Fruit fly (Drosophila melanogaster) whole organism, embryonic: Measurements from ENCODE around the gene msd1.

Source experiments
- Blimp-1 ChIP-seq: fragments of 200-800 bp; sonication (Bioruptor generic); optimal IDR thresholded peaks from 3 replicates; lab custom pipeline; 2018; ENCODE audit warnings: missing biosample characterization, missing genetic modification characterization, mild to moderate bottlenecking, moderate library complexity, missing genetic modification reagents
- CG1024 ChIP-seq: fragments of 200-800 bp; sonication (Bioruptor generic); IDR thresholded peaks from 2 replicates; pipeline ENCODE4 v1.3.6; 2022; ENCODE audit warnings: missing biosample characterization, missing genetic modification characterization
- CG11247 ChIP-seq: fragments of 200-800 bp; sonication (Bioruptor generic); IDR thresholded peaks from 2 replicates; pipeline ENCODE4 v1.3.6; 2022; ENCODE audit warnings: missing biosample characterization, missing genetic modification characterization
- CG12219 ChIP-seq: fragments of 200-800 bp; sonication (Bioruptor generic); optimal IDR thresholded peaks from 3 replicates; lab custom pipeline; 2018; ENCODE audit warnings: missing biosample characterization, mild to moderate bottlenecking, missing genetic modification characterization
- CG12744 ChIP-seq: fragments of 200-800 bp; sonication (Bioruptor generic); optimal IDR thresholded peaks from 2 replicates; lab custom pipeline; 2016; ENCODE audit warnings: missing biosample characterization, missing genetic modification characterization
- CG14710 ChIP-seq: fragments of 200-800 bp; sonication (Bioruptor generic); optimal IDR thresholded peaks from 3 replicates; lab custom pipeline; 2019; ENCODE audit warnings: missing biosample characterization, mild to moderate bottlenecking, missing genetic modification characterization, moderate library complexity
- CG2116 ChIP-seq: fragments of 200-800 bp; sonication (Bioruptor generic); optimal IDR thresholded peaks from 3 replicates; lab custom pipeline; 2018; ENCODE audit warnings: missing biosample characterization, mild to moderate bottlenecking, missing genetic modification characterization
- CG2202 ChIP-seq: fragments of 200-800 bp; sonication (Bioruptor generic); optimal IDR thresholded peaks from 2 replicates; lab custom pipeline; 2018; ENCODE audit warnings: missing biosample characterization, mild to moderate bottlenecking, missing genetic modification characterization
- CG31441 ChIP-seq: fragments of 200-800 bp; sonication (Bioruptor generic); IDR thresholded peaks from 2 replicates; pipeline ENCODE4 v1.3.6; 2022; ENCODE audit warnings: missing biosample characterization, missing genetic modification characterization
- CG42726 ChIP-seq: fragments of 200-800 bp; sonication (Bioruptor generic); IDR thresholded peaks from 2 replicates; pipeline ENCODE4 v1.3.6; 2022; ENCODE audit warnings: missing biosample characterization, missing genetic modification characterization; ENCODE audit not compliant: partially characterized antibody
- CG4328 ChIP-seq: fragments of 200-800 bp; sonication (Bioruptor generic); optimal IDR thresholded peaks from 3 replicates; lab custom pipeline; 2017; ENCODE audit warnings: missing biosample characterization, missing genetic modification reagents, missing genetic modification characterization
- CG6175 ChIP-seq: fragments of 200-800 bp; sonication (Bioruptor generic); IDR thresholded peaks from 3 replicates; pipeline ENCODE4 v1.3.6; 2022; ENCODE audit warnings: missing biosample characterization, missing genetic modification characterization
- CG6254 ChIP-seq: fragments of 200-800 bp; sonication (Bioruptor generic); optimal IDR thresholded peaks from 3 replicates; lab custom pipeline; 2017; ENCODE audit warnings: mild to moderate bottlenecking, missing biosample characterization, missing genetic modification reagents, missing genetic modification characterization
- CG6683 ChIP-seq: fragments of 200-800 bp; sonication (Bioruptor generic); optimal IDR thresholded peaks from 2 replicates; lab custom pipeline; 2017; ENCODE audit warnings: missing biosample characterization, mild to moderate bottlenecking, missing genetic modification characterization, missing genetic modification reagents
- CG8281 ChIP-seq: fragments of 200-800 bp; sonication (Bioruptor generic); optimal IDR thresholded peaks from 2 replicates; lab custom pipeline; 2018; ENCODE audit warnings: missing biosample characterization, mild to moderate bottlenecking, missing genetic modification characterization, moderate library complexity
- CG9876 ChIP-seq: fragments of 200-800 bp; sonication (Bioruptor generic); optimal IDR thresholded peaks from 2 replicates; lab custom pipeline; 2016; ENCODE audit warnings: missing biosample characterization, missing genetic modification characterization
- CG9932 ChIP-seq: fragments of 200-800 bp; sonication (Bioruptor generic); IDR thresholded peaks from 2 replicates; pipeline ENCODE4 v1.3.6; 2022; ENCODE audit warnings: missing biosample characterization, missing genetic modification characterization
- Camta ChIP-seq: fragments of 200-800 bp; sonication (Bioruptor generic); optimal IDR thresholded peaks from 2 replicates; lab custom pipeline; 2016; ENCODE audit warnings: missing biosample characterization, missing genetic modification characterization
- Dp ChIP-seq: fragments of 200-800 bp; sonication (Bioruptor generic); optimal IDR thresholded peaks from 2 replicates; lab custom pipeline; 2018; ENCODE audit warnings: missing biosample characterization, mild to moderate bottlenecking, missing genetic modification characterization, moderate library complexity
- ERR ChIP-seq: fragments of 200-800 bp; sonication (Bioruptor generic); optimal IDR thresholded peaks from 2 replicates; lab custom pipeline; 2016; ENCODE audit warnings: missing biosample characterization, missing genetic modification characterization
- HHEX ChIP-seq: fragments of 200-800 bp; sonication (Bioruptor generic); optimal IDR thresholded peaks from 3 replicates; lab custom pipeline; 2017; ENCODE audit warnings: missing biosample characterization, mild to moderate bottlenecking, missing genetic modification characterization, missing genetic modification reagents
- Hr39 ChIP-seq: fragments of >200 bp; optimal IDR thresholded peaks from 2 replicates; lab custom pipeline; 2017
- Hsf ChIP-seq: fragments of 200-800 bp; sonication (Bioruptor generic); optimal IDR thresholded peaks from 3 replicates; lab custom pipeline; 2016; ENCODE audit warnings: missing biosample characterization, missing genetic modification characterization
- Kr ChIP-seq: fragments of 200-800 bp; sonication (Bioruptor generic); optimal IDR thresholded peaks from 2 replicates; lab custom pipeline; 2017; ENCODE audit warnings: missing biosample characterization, mild to moderate bottlenecking, missing genetic modification characterization
- NC2β ChIP-seq: fragments of 200-800 bp; sonication (Bioruptor generic); optimal IDR thresholded peaks from 2 replicates; lab custom pipeline; 2016; ENCODE audit warnings: missing biosample characterization, missing genetic modification characterization
- Nf-YB ChIP-seq: fragments of 200-800 bp; sonication (Bioruptor generic); optimal IDR thresholded peaks from 3 replicates; lab custom pipeline; 2019; ENCODE audit warnings: missing biosample characterization, mild to moderate bottlenecking, missing genetic modification characterization, moderate library complexity
- Sin3A ChIP-seq: fragments of >200 bp; optimal IDR thresholded peaks from 2 replicates; lab custom pipeline; 2018
- Sry-δ ChIP-seq: fragments of 200-800 bp; sonication (Bioruptor generic); optimal IDR thresholded peaks from 2 replicates; lab custom pipeline; 2016; ENCODE audit warnings: missing biosample characterization, missing genetic modification characterization
- Usf ChIP-seq: fragments of 200-800 bp; sonication (Bioruptor generic); optimal IDR thresholded peaks from 2 replicates; lab custom pipeline; 2017; ENCODE audit warnings: missing genotype, missing biosample characterization, missing genetic modification characterization
- YL-1 ChIP-seq: fragments of 200-800 bp; sonication (Bioruptor generic); optimal IDR thresholded peaks from 3 replicates; lab custom pipeline; 2017; ENCODE audit warnings: missing biosample characterization, mild to moderate bottlenecking, missing genetic modification characterization
- ap ChIP-seq: fragments of 200-800 bp; sonication (Bioruptor generic); IDR thresholded peaks from 2 replicates; pipeline ENCODE4 v1.3.6; 2022; ENCODE audit warnings: missing biosample characterization, missing genetic modification characterization
- ase ChIP-seq: fragments of 200-800 bp; sonication (Bioruptor generic); IDR thresholded peaks from 3 replicates; pipeline ENCODE4 v1.3.6; 2022; ENCODE audit warnings: missing biosample characterization, missing genetic modification characterization
- bowl ChIP-seq: fragments of 200-800 bp; sonication (Bioruptor generic); IDR thresholded peaks from 2 replicates; pipeline ENCODE4 v1.3.6; 2022; ENCODE audit warnings: missing biosample characterization, missing genetic modification characterization
- btn ChIP-seq: fragments of 200-800 bp; sonication (Bioruptor generic); optimal IDR thresholded peaks from 2 replicates; lab custom pipeline; 2016; ENCODE audit warnings: missing biosample characterization, missing genetic modification characterization
- chinmo ChIP-seq: fragments of 200-800 bp; sonication (Bioruptor generic); IDR thresholded peaks from 4 replicates; pipeline ENCODE4 v1.3.6; 2022; ENCODE audit warnings: missing biosample characterization, missing genetic modification characterization; ENCODE audit not compliant: partially characterized antibody
- dati ChIP-seq: fragments of 200-800 bp; sonication (Bioruptor generic); IDR thresholded peaks from 2 replicates; pipeline ENCODE4 v1.3.6; 2022; ENCODE audit warnings: missing biosample characterization, missing genetic modification characterization
- disco-r ChIP-seq: fragments of 200-800 bp; sonication (Bioruptor generic); optimal IDR thresholded peaks from 2 replicates; lab custom pipeline; 2016; ENCODE audit warnings: missing biosample characterization, missing genetic modification characterization
- dpn ChIP-seq, 2 experiments: fragments of 200-800 bp; sonication (Bioruptor generic); optimal IDR thresholded peaks; 3 replicates each; lab custom pipeline; 2016; ENCODE audit warnings: missing biosample characterization in 2 of 2, missing genetic modification characterization in 2 of 2
- emc ChIP-seq: fragments of 200-800 bp; sonication (Bioruptor generic); optimal IDR thresholded peaks from 2 replicates; lab custom pipeline; 2016; ENCODE audit warnings: missing biosample characterization, missing genetic modification characterization
- fd96Cb ChIP-seq: fragments of 200-800 bp; sonication (Bioruptor generic); optimal IDR thresholded peaks from 2 replicates; lab custom pipeline; 2018; ENCODE audit warnings: missing biosample characterization, mild to moderate bottlenecking, missing genetic modification characterization, moderate library complexity
- gce ChIP-seq: fragments of 200-800 bp; sonication (Bioruptor generic); IDR thresholded peaks from 3 replicates; pipeline ENCODE4 v1.3.6; 2022; ENCODE audit warnings: missing biosample characterization, missing genetic modification characterization
- gcm ChIP-seq: fragments of 200-800 bp; sonication (Bioruptor generic); optimal IDR thresholded peaks from 2 replicates; lab custom pipeline; 2019; ENCODE audit warnings: missing biosample characterization, mild to moderate bottlenecking, missing genetic modification characterization, moderate library complexity
- her ChIP-seq: fragments of 200-800 bp; sonication (Bioruptor generic); optimal IDR thresholded peaks from 2 replicates; lab custom pipeline; 2016; ENCODE audit warnings: missing biosample characterization, missing genetic modification characterization
- jing ChIP-seq: fragments of 200-800 bp; sonication (Bioruptor generic); optimal IDR thresholded peaks from 2 replicates; lab custom pipeline; 2018; ENCODE audit warnings: missing biosample characterization, mild to moderate bottlenecking, missing genetic modification characterization
- mld ChIP-seq: fragments of 200-800 bp; sonication (Bioruptor generic); IDR thresholded peaks from 3 replicates; pipeline ENCODE4 v1.3.6; 2022; ENCODE audit warnings: missing biosample characterization, missing genetic modification characterization; ENCODE audit not compliant: partially characterized antibody
- ro ChIP-seq: fragments of 200-800 bp; sonication (Bioruptor generic); IDR thresholded peaks from 2 replicates; pipeline ENCODE4 v1.3.6; 2022; ENCODE audit warnings: missing biosample characterization, missing genetic modification characterization
- row ChIP-seq: fragments of 200-800 bp; sonication (Bioruptor generic); IDR thresholded peaks from 3 replicates; pipeline ENCODE4 v1.3.6; 2022; ENCODE audit warnings: missing biosample characterization, missing genetic modification characterization
- salm ChIP-seq: fragments of 200-800 bp; sonication (Bioruptor generic); optimal IDR thresholded peaks from 2 replicates; lab custom pipeline; 2018; ENCODE audit warnings: missing biosample characterization, mild to moderate bottlenecking, missing genetic modification characterization
- sens ChIP-seq: fragments of 200-800 bp; sonication (Bioruptor generic); peaks from one replicate; lab custom pipeline; 2016; ENCODE audit warnings: missing biosample characterization, missing genetic modification characterization
- sqz ChIP-seq: fragments of 200-800 bp; sonication (Bioruptor generic); optimal IDR thresholded peaks from 3 replicates; lab custom pipeline; 2018; ENCODE audit warnings: missing biosample characterization, mild to moderate bottlenecking, missing genetic modification characterization
- tap ChIP-seq: fragments of 200-800 bp; optimal IDR thresholded peaks from 3 replicates; lab custom pipeline; 2019; ENCODE audit warnings: missing biosample characterization, mild to moderate bottlenecking, missing genetic modification characterization, moderate library complexity
- usp ChIP-seq: fragments of >200 bp; optimal IDR thresholded peaks from 2 replicates; lab custom pipeline; 2017; ENCODE audit warnings: missing biosample characterization, missing genetic modification characterization
- yki ChIP-seq: fragments of >200 bp; optimal IDR thresholded peaks from 3 replicates; lab custom pipeline; 2018

Gene msd1

dm6 chr3L:1298509-1298908, 33.0 kb upstream of the msd1 start, which contains the start of gene scf (continued):
- TF ChIP-seq CG12219 (GFP tag; lab: Kevin White, UChicago) (no peak), dati (GFP tag; lab: Robert Waterston, UW) (no peak), tap (no peak), CG11247 (GFP tag; lab: Robert Waterston, UW) (0 out of 2 replicates have a peak, but pooled peaks have one; percentile 15), Sin3A (no peak), emc (GFP tag; lab: Kevin White, UChicago) (no peak), CG6254 (GFP tag; lab: Kevin White, UChicago) (no peak), Hsf (GFP tag; lab: Kevin White, UChicago) (no peak), ap (no peak), disco-r (GFP tag; lab: Kevin White, UChicago) (no peak), Hr39 (no peak), dpn (GFP tag; optimal IDR thresholded peaks at IDR 0.05; lab: Kevin White, UChicago) (no peak), Dp (GFP tag; lab: Kevin White, UChicago) (peak; percentile 91), gce (GFP tag; lab: Robert Waterston, UW) (no peak; the same call in 2 of the 3 replicates), CG4328 (no peak), CG14710 (tag; lab: Kevin White, UChicago) (peak; percentile 36), Camta (GFP tag; lab: Kevin White, UChicago) (no peak), CG31441 (no peak), ase (no peak), chinmo (GFP tag; lab: Robert Waterston, UW) (peak; percentile 63; the same call in 2 of the 4 replicates), CG6175 (no peak), Sry-δ (peak; percentile 44), salm (no peak), sens (GFP tag; lab: Kevin White, UChicago) (peak; percentile 70), CG9876 (GFP tag; lab: Kevin White, UChicago) (no peak), btn (no peak), Kr (GFP tag; lab: Kevin White, UChicago) (no peak), CG2116 (peak; percentile 35), yki (lab: Kevin White, UChicago) (no peak), ERR (no peak), CG6683 (no peak), CG9932 (GFP tag; lab: Robert Waterston, UW) (peak; percentile 36), usp (GFP tag; lab: Kevin White, UChicago) (no peak), CG2202 (tag; lab: Kevin White, UChicago) (no peak), mld (GFP tag; lab: Robert Waterston, UW) (no peak), YL-1 (GFP tag; lab: Kevin White, UChicago) (peak; percentile 39), her (GFP tag; lab: Kevin White, UChicago) (no peak), Blimp-1 (GFP tag; lab: Kevin White, UChicago) (no peak), ro (GFP tag; lab: Robert Waterston, UW) (peak; percentile 40; the same call in 1 of the 2 replicates), CG12744 (no peak), jing (no peak), Usf (GFP tag; lab: Kevin White, UChicago) (no peak), CG42726 (GFP tag; lab: Robert Waterston, UW) (0 out of 2 replicates have a peak, but pooled peaks have one; percentile 48), sqz (no peak), gcm (no peak), HHEX (GFP tag; lab: Kevin White, UChicago) (no peak), Nf-YB (GFP tag; lab: Kevin White, UChicago) (no peak), fd96Cb (no peak), row (GFP tag; lab: Robert Waterston, UW) (peak; percentile 60), CG1024 (GFP tag; lab: Robert Waterston, UW) (no peak), bowl (GFP tag; lab: Robert Waterston, UW) (0 out of 2 replicates have a peak, but pooled peaks have one; percentile 7), NC2β (GFP tag; lab: Kevin White, UChicago) (no peak), CG8281 (tag; lab: Kevin White, UChicago) (no peak)
